Worm (Caenorhabditis elegans) whole organism, mixed stage, embryonic: ENCODE data around the gene gfrp-1.

ENCODE experiments used
- M03D4.4 ChIP-seq: sonication (generic microtip); optimal IDR thresholded peaks from 2 replicates; lab custom pipeline; 2017; ENCODE audit warnings: mild to moderate bottlenecking, missing genetic modification characterization, missing compliant biosample characterization
- bed-3 ChIP-seq: fragments of 200-800 bp; sonication (Bioruptor generic); optimal IDR thresholded peaks from 3 replicates; lab custom pipeline; 2018; ENCODE audit warnings: mild to moderate bottlenecking, missing genetic modification characterization, moderate library complexity, missing compliant biosample characterization
- blmp-1 ChIP-seq: fragments of 150-350 bp; optimal IDR thresholded peaks from 2 replicates; lab custom pipeline; 2014; ENCODE audit warnings: missing biosample characterization, missing genetic modification characterization
- ceh-39 ChIP-seq: fragments of 150-350 bp; optimal IDR thresholded peaks from 2 replicates; lab custom pipeline; 2014; ENCODE audit warnings: missing biosample characterization, missing genetic modification characterization
- ceh-43 ChIP-seq: fragments of 200-800 bp; sonication (Bioruptor generic); optimal IDR thresholded peaks from 2 replicates; lab custom pipeline; 2018; ENCODE audit warnings: mild to moderate bottlenecking, missing genetic modification characterization, moderate library complexity, missing compliant biosample characterization
- ceh-83 ChIP-seq: fragments of 200-800 bp; sonication (Bioruptor generic); optimal IDR thresholded peaks from 2 replicates; lab custom pipeline; 2018; ENCODE audit warnings: mild to moderate bottlenecking, missing genetic modification characterization, missing compliant biosample characterization
- ces-1 ChIP-seq: fragments of 150-350 bp; optimal IDR thresholded peaks from 2 replicates; lab custom pipeline; 2014; ENCODE audit warnings: missing biosample characterization, missing genetic modification reagents, missing genetic modification characterization
- cnd-1 ChIP-seq: fragments of 200-800 bp; sonication (Bioruptor generic); optimal IDR thresholded peaks from 2 replicates; lab custom pipeline; 2018; ENCODE audit warnings: mild to moderate bottlenecking, missing genetic modification characterization, missing compliant biosample characterization
- drap-1 ChIP-seq: fragments of 200-800 bp; sonication (Bioruptor generic); optimal IDR thresholded peaks from 3 replicates; lab custom pipeline; 2018; ENCODE audit warnings: mild to moderate bottlenecking, missing genetic modification characterization, missing compliant biosample characterization
- elt-1 ChIP-seq: sonication (generic microtip); optimal IDR thresholded peaks from 2 replicates; lab custom pipeline; 2017; ENCODE audit warnings: missing genetic modification characterization, mild to moderate bottlenecking, missing compliant biosample characterization, antibody characterized with exemption, moderate library complexity, borderline replicate concordance; ENCODE audit not compliant: insufficient read depth
- elt-3 ChIP-seq: fragments of 150-350 bp; optimal IDR thresholded peaks from 2 replicates; lab custom pipeline; 2014; ENCODE audit warnings: missing biosample characterization, missing genetic modification characterization
- flh-1 ChIP-seq: fragments of 200-800 bp; sonication (Bioruptor generic); optimal IDR thresholded peaks from 2 replicates; lab custom pipeline; 2018; ENCODE audit warnings: mild to moderate bottlenecking, missing genetic modification characterization, moderate library complexity, missing compliant biosample characterization
- hlh-1 ChIP-seq: fragments of 150-350 bp; optimal IDR thresholded peaks from 2 replicates; lab custom pipeline; 2014; ENCODE audit warnings: missing biosample characterization, missing genetic modification reagents, missing genetic modification characterization
- lin-13 ChIP-seq: fragments of 150-350 bp; optimal IDR thresholded peaks from 2 replicates; lab custom pipeline; 2014; ENCODE audit warnings: missing biosample characterization, missing genetic modification characterization
- lin-32 ChIP-seq: fragments of 200-800 bp; sonication (Bioruptor generic); optimal IDR thresholded peaks from 2 replicates; lab custom pipeline; 2018; ENCODE audit warnings: mild to moderate bottlenecking, missing genetic modification characterization, missing compliant biosample characterization
- lsy-2 ChIP-seq: fragments of 150-350 bp; optimal IDR thresholded peaks from 2 replicates; lab custom pipeline; 2014; ENCODE audit warnings: missing biosample characterization, missing genetic modification characterization
- mab-5 ChIP-seq: fragments of 150-350 bp; optimal IDR thresholded peaks from 2 replicates; lab custom pipeline; 2014; ENCODE audit warnings: missing biosample characterization, missing genetic modification characterization
- mep-1 ChIP-seq: fragments of 150-350 bp; optimal IDR thresholded peaks from 2 replicates; lab custom pipeline; 2017; ENCODE audit warnings: missing biosample characterization, missing genetic modification reagents, missing genetic modification characterization, inconsistent platforms
- nhr-12 ChIP-seq: fragments of 150-350 bp; optimal IDR thresholded peaks from 2 replicates; lab custom pipeline; 2014; ENCODE audit warnings: missing biosample characterization, missing genetic modification characterization
- nhr-2 ChIP-seq: fragments of 150-350 bp; optimal IDR thresholded peaks from 2 replicates; lab custom pipeline; 2014; ENCODE audit warnings: missing biosample characterization, missing genetic modification characterization
- nhr-237 ChIP-seq: fragments of 150-350 bp; optimal IDR thresholded peaks from 2 replicates; lab custom pipeline; 2014; ENCODE audit warnings: missing biosample characterization, missing genetic modification characterization
- nhr-28 ChIP-seq: fragments of 150-350 bp; optimal IDR thresholded peaks from 2 replicates; lab custom pipeline; 2014; ENCODE audit warnings: missing biosample characterization, missing genetic modification characterization
- nhr-76 ChIP-seq: sonication (generic microtip); optimal IDR thresholded peaks from 2 replicates; lab custom pipeline; 2017; ENCODE audit warnings: missing biosample characterization, missing genetic modification characterization
- pha-4 ChIP-seq: fragments of 150-350 bp; optimal IDR thresholded peaks from 2 replicates; lab custom pipeline; 2018; ENCODE audit warnings: missing biosample characterization, missing genetic modification reagents, missing genetic modification characterization
- sem-2 ChIP-seq: fragments of 200-800 bp; sonication (Bioruptor generic); optimal IDR thresholded peaks from 2 replicates; lab custom pipeline; 2018; ENCODE audit warnings: mild to moderate bottlenecking, missing genetic modification characterization, missing compliant biosample characterization
- snpc-4 ChIP-seq: fragments of 150-350 bp; optimal IDR thresholded peaks from 2 replicates; lab custom pipeline; 2014; ENCODE audit warnings: missing biosample characterization, missing genetic modification characterization
- sptf-1 ChIP-seq: sonication (generic microtip); optimal IDR thresholded peaks from 2 replicates; lab custom pipeline; 2017; ENCODE audit warnings: mild to moderate bottlenecking, missing genetic modification characterization, moderate library complexity, missing compliant biosample characterization
- tbx-8 ChIP-seq: fragments of 200-800 bp; sonication (Bioruptor generic); optimal IDR thresholded peaks from 2 replicates; lab custom pipeline; 2018; ENCODE audit warnings: mild to moderate bottlenecking, missing genetic modification characterization, moderate library complexity, missing compliant biosample characterization
- unc-39 ChIP-seq: fragments of 150-350 bp; optimal IDR thresholded peaks from 2 replicates; lab custom pipeline; 2014; ENCODE audit warnings: missing biosample characterization, missing genetic modification characterization
- zip-8 ChIP-seq: fragments of 150-350 bp; optimal IDR thresholded peaks from 2 replicates; lab custom pipeline; 2014; ENCODE audit warnings: missing biosample characterization, missing genetic modification characterization
- ztf-11 ChIP-seq: fragments of 150-350 bp; optimal IDR thresholded peaks from 2 replicates; lab custom pipeline; 2014; ENCODE audit warnings: missing biosample characterization, missing genetic modification characterization

gfrp-1 gene

ce11 chrIV:202921-203652, at the start of gene gfrp-1:
Gene gfrp-1, plus strand, starts transcription at chrIV:203602.
- TF ChIP-seq lin-13, result no peak
- TF ChIP-seq elt-3 (tag; lab: Kevin White, UChicago), result no peak
- TF ChIP-seq zip-8, result peak; percentile 98
- TF ChIP-seq cnd-1 (tag; lab: Kevin White, UChicago), result no peak
- TF ChIP-seq sptf-1 (tag; lab: Kevin White, UChicago), result no peak

- TF ChIP-seq mab-5 (no peak), ceh-39 (tag; lab: Kevin White, UChicago) (no peak), nhr-28 (tag; lab: Kevin White, UChicago) (no peak), nhr-2 (tag; lab: Kevin White, UChicago) (no peak), snpc-4 (tag; lab: Kevin White, UChicago) (no peak)
Observed at ce11 chrIV:157809-158208, 45.6 kb upstream of the gfrp-1 start, which contains the start of gene gegf-1. Gene gegf-1, minus strand, starts transcription at chrIV:157909.

- TF ChIP-seq nhr-12 (tag; lab: Kevin White, UChicago) (no peak), blmp-1 (no peak), nhr-237 (tag; lab: Kevin White, UChicago) (no peak), ztf-11 (tag; lab: Kevin White, UChicago) (no peak), flh-1 (no peak), pha-4 (tag; lab: Kevin White, UChicago) (no peak), lin-13 (no peak), ceh-83 (GFP tag; lab: Kevin White, UChicago) (no peak), nhr-76 (no peak), lsy-2 (tag; lab: Kevin White, UChicago) (no peak), sptf-1 (tag; lab: Kevin White, UChicago) (no peak), elt-3 (tag; lab: Kevin White, UChicago) (no peak)
- TF ChIP-seq, all 35 proteins: peak for 0
Observed at ce11 chrIV:158662-159061, 44.7 kb upstream of the gfrp-1 start, which contains the start of gene Y38C1AA.7. Gene Y38C1AA.7, plus strand, starts transcription at chrIV:158962.

ce11 chrIV:159864-160263, 43.5 kb upstream of the gfrp-1 start, which contains the start of gene Y38C1AA.19:
Gene Y38C1AA.19, plus strand, starts transcription at chrIV:160164.
- TF ChIP-seq mab-5, result no peak
- no peak for TF ChIP-seq sptf-1 (tag; lab: Kevin White, UChicago)
- TF ChIP-seq cnd-1 (tag; lab: Kevin White, UChicago), result no peak
- no peak for TF ChIP-seq mep-1
- TF ChIP-seq nhr-237 (tag; lab: Kevin White, UChicago), result no peak
- no peak for TF ChIP-seq ceh-39 (tag; lab: Kevin White, UChicago)
- no peak for TF ChIP-seq nhr-12 (tag; lab: Kevin White, UChicago)

ce11 chrIV:162530-162929, 40.9 kb upstream of the gfrp-1 start, which contains the start of gene Y38C1AA.6:
Gene Y38C1AA.6, plus strand, starts transcription at chrIV:162830.
- no peak for TF ChIP-seq M03D4.4 (tag; lab: Kevin White, UChicago)
- TF ChIP-seq lsy-2 (tag; lab: Kevin White, UChicago), result no peak
- no peak for TF ChIP-seq ceh-39 (tag; lab: Kevin White, UChicago)
- no peak for TF ChIP-seq ceh-43
- TF ChIP-seq pha-4 (tag; lab: Kevin White, UChicago), result no peak
- TF ChIP-seq tbx-8 (GFP tag; lab: Kevin White, UChicago), result no peak
- TF ChIP-seq ces-1 (GFP tag; lab: Kevin White, UChicago), result no peak
- no peak for TF ChIP-seq ceh-83 (GFP tag; lab: Kevin White, UChicago)
- no peak for TF ChIP-seq drap-1
- TF ChIP-seq elt-3 (tag; lab: Kevin White, UChicago), result no peak
- TF ChIP-seq lin-13, result no peak
- TF ChIP-seq elt-1, result no peak

ce11 chrIV:164777-165176, 38.6 kb upstream of the gfrp-1 start, which contains the start of gene cutl-24:
Gene cutl-24, plus strand, starts transcription at chrIV:165077.
- TF ChIP-seq blmp-1 (no peak), bed-3 (GFP tag; lab: Kevin White, UChicago) (no peak), nhr-76 (no peak), lsy-2 (tag; lab: Kevin White, UChicago) (no peak), ceh-83 (GFP tag; lab: Kevin White, UChicago) (no peak), drap-1 (no peak), ztf-11 (tag; lab: Kevin White, UChicago) (no peak), elt-3 (tag; lab: Kevin White, UChicago) (no peak), hlh-1 (tag; lab: Kevin White, UChicago) (no peak), mab-5 (no peak), ceh-39 (tag; lab: Kevin White, UChicago) (no peak), mep-1 (no peak), ceh-43 (no peak), nhr-237 (tag; lab: Kevin White, UChicago) (no peak), lin-32 (GFP tag; lab: Kevin White, UChicago) (no peak), unc-39 (no peak), pha-4 (tag; lab: Kevin White, UChicago) (no peak), snpc-4 (tag; lab: Kevin White, UChicago) (no peak), sptf-1 (tag; lab: Kevin White, UChicago) (no peak), sem-2 (GFP tag; lab: Kevin White, UChicago) (no peak)
